Worm (Caenorhabditis elegans) whole organism, L4 larva: ENCODE results near the gene abcf-1.

Experiments used
- F26F4.8 ChIP-seq: fragments of 200-800 bp; sonication (Bioruptor generic); conservative IDR thresholded peaks from 2 replicates; pipeline ENCODE4 v1.3.6; 2022; ENCODE audit warnings: missing genetic modification characterization, missing compliant biosample characterization
- F37D6.2 ChIP-seq: sonication (generic microtip); optimal IDR thresholded peaks from 2 replicates; lab custom pipeline; 2016; ENCODE audit warnings: mild to moderate bottlenecking, missing genetic modification characterization, missing compliant biosample characterization
- F44E2.7 ChIP-seq: fragments of 200-800 bp; sonication (Bioruptor generic); IDR thresholded peaks from 2 replicates; pipeline ENCODE4 v2.1.2; 2022; ENCODE audit warnings: missing genetic modification characterization, missing compliant biosample characterization
- R02D3.7 ChIP-seq: fragments of 150-350 bp; sonication (generic microtip); optimal IDR thresholded peaks from 3 replicates; lab custom pipeline; 2014; ENCODE audit warnings: missing biosample characterization, missing genetic modification characterization
- T26A8.4 ChIP-seq: fragments of 200-800 bp; sonication (Bioruptor generic); IDR thresholded peaks from 2 replicates; pipeline ENCODE4 v1.3.6; 2022; ENCODE audit warnings: missing genetic modification characterization, missing compliant biosample characterization
- Y105C5A.15 ChIP-seq: fragments of 200-800 bp; sonication (Bioruptor generic); IDR thresholded peaks from 2 replicates; pipeline ENCODE4 v1.3.6; 2022; ENCODE audit warnings: missing genetic modification characterization, missing compliant biosample characterization
- Y5F2A.4 ChIP-seq: fragments of 200-800 bp; sonication (Bioruptor generic); optimal IDR thresholded peaks from 2 replicates; lab custom pipeline; 2018; ENCODE audit warnings: mild to moderate bottlenecking, missing genetic modification characterization, missing compliant biosample characterization
- Y75B8A.6 ChIP-seq: fragments of 200-800 bp; sonication (Bioruptor generic); IDR thresholded peaks from 2 replicates; pipeline ENCODE4 v1.3.6; 2022; ENCODE audit warnings: missing genetic modification reagents, missing genetic modification characterization, missing compliant biosample characterization
- ZK546.5 ChIP-seq, 2 experiments: sonication (generic microtip); optimal IDR thresholded peaks; 2 replicates each; lab custom pipeline; 2017; ENCODE audit warnings: missing biosample characterization in 2 of 2, missing genetic modification characterization in 2 of 2
- aha-1 ChIP-seq: fragments of 150-350 bp; peaks from one replicate; lab custom pipeline; 2014; ENCODE audit warnings: missing biosample characterization, missing genetic modification characterization
- ama-1 ChIP-seq: fragments of 150-350 bp; optimal IDR thresholded peaks from 2 replicates; lab custom pipeline; 2014; ENCODE audit warnings: inconsistent platforms, mixed read lengths
- arid-1 ChIP-seq: fragments of 200-800 bp; sonication (Bioruptor generic); conservative IDR thresholded peaks from 2 replicates; pipeline ENCODE4 v1.3.6; 2022; ENCODE audit warnings: missing genetic modification reagents, missing genetic modification characterization, missing compliant biosample characterization
- ceh-20 ChIP-seq: fragments of 200-800 bp; sonication (Bioruptor generic); IDR thresholded peaks from 2 replicates; pipeline ENCODE4 v1.3.6; 2022; ENCODE audit warnings: missing genetic modification reagents, missing genetic modification characterization, missing compliant biosample characterization
- ceh-28 ChIP-seq: fragments of 150-350 bp; optimal IDR thresholded peaks from 2 replicates; lab custom pipeline; 2014; ENCODE audit warnings: missing biosample characterization, missing genetic modification reagents, missing genetic modification characterization
- ceh-32 ChIP-seq: sonication (generic microtip); optimal IDR thresholded peaks from 2 replicates; lab custom pipeline; 2016; ENCODE audit warnings: mild to moderate bottlenecking, missing genetic modification characterization, missing compliant biosample characterization; ENCODE audit not compliant: poor library complexity
- ceh-82 ChIP-seq: sonication (generic microtip); optimal IDR thresholded peaks from 2 replicates; lab custom pipeline; 2017; ENCODE audit warnings: missing biosample characterization, missing genetic modification characterization
- dmd-6 ChIP-seq: fragments of 200-800 bp; sonication (Bioruptor generic); IDR thresholded peaks from 2 replicates; pipeline ENCODE4 v1.3.6; 2022; ENCODE audit warnings: missing genetic modification reagents, missing genetic modification characterization, missing compliant biosample characterization
- dmd-9 ChIP-seq: fragments of 200-800 bp; sonication (Bioruptor generic); IDR thresholded peaks from 2 replicates; pipeline ENCODE4 v1.3.6; 2022; ENCODE audit warnings: missing genetic modification reagents, missing genetic modification characterization, missing compliant biosample characterization
- dpl-1 ChIP-seq: fragments of 150-350 bp; optimal IDR thresholded peaks from 2 replicates; lab custom pipeline; 2014; ENCODE audit warnings: missing biosample characterization, missing genetic modification reagents, missing genetic modification characterization
- dve-1 ChIP-seq: sonication (generic microtip); optimal IDR thresholded peaks from 2 replicates; lab custom pipeline; 2017; ENCODE audit warnings: antibody characterized with exemption, mild to moderate bottlenecking, missing genetic modification characterization, missing compliant biosample characterization; ENCODE audit not compliant: insufficient read depth
- fkh-10 ChIP-seq: fragments of 150-350 bp; optimal IDR thresholded peaks from 2 replicates; lab custom pipeline; 2014; ENCODE audit warnings: missing biosample characterization, missing genetic modification reagents, missing genetic modification characterization
- gei-8 ChIP-seq: fragments of 200-800 bp; sonication (Bioruptor generic); optimal IDR thresholded peaks from 2 replicates; lab custom pipeline; 2018; ENCODE audit warnings: mild to moderate bottlenecking, missing genetic modification characterization, missing compliant biosample characterization
- hmg-1.1 ChIP-seq: fragments of 200-800 bp; sonication (Bioruptor generic); IDR thresholded peaks from 2 replicates; pipeline ENCODE4 v1.3.6; 2022; ENCODE audit warnings: missing genetic modification reagents, missing genetic modification characterization, missing compliant biosample characterization
- lim-7 ChIP-seq: fragments of 200-800 bp; sonication (Bioruptor generic); IDR thresholded peaks from 2 replicates; pipeline ENCODE4 v1.3.6; 2022; ENCODE audit warnings: missing genetic modification characterization, missing compliant biosample characterization
- lin-15B ChIP-seq: fragments of 150-350 bp; sonication (generic microtip); optimal IDR thresholded peaks from 3 replicates; lab custom pipeline; 2014; ENCODE audit warnings: missing biosample characterization, missing genetic modification characterization
- lin-29 ChIP-seq: fragments of 200-800 bp; sonication (Bioruptor generic); IDR thresholded peaks from 2 replicates; pipeline ENCODE4 v1.3.6; 2022; ENCODE audit warnings: missing genetic modification reagents, missing genetic modification characterization, missing compliant biosample characterization
- lin-38 ChIP-seq: fragments of 200-800 bp; sonication (Bioruptor generic); IDR thresholded peaks from 2 replicates; pipeline ENCODE4 v1.3.6; 2022; ENCODE audit warnings: missing genetic modification reagents, missing genetic modification characterization, missing compliant biosample characterization
- lin-39 ChIP-seq: fragments of 150-350 bp; optimal IDR thresholded peaks from 2 replicates; lab custom pipeline; 2014; ENCODE audit warnings: missing biosample characterization, missing genetic modification reagents, missing genetic modification characterization
- lir-3 ChIP-seq: sonication (generic microtip); optimal IDR thresholded peaks from 2 replicates; lab custom pipeline; 2016; ENCODE audit warnings: mild to moderate bottlenecking, missing genetic modification characterization, missing compliant biosample characterization
- lsy-2 ChIP-seq, 2 experiments: fragments of 150-350 bp in 1 of 2; sonication (generic microtip) in 1 of 2; optimal IDR thresholded peaks; 2 replicates each; lab custom pipeline; 2014 to 2017; ENCODE audit warnings: missing biosample characterization in 2 of 2, missing genetic modification characterization in 2 of 2
- madf-5 ChIP-seq, 2 experiments: fragments of 200-800 bp; sonication (Bioruptor generic); IDR thresholded peaks; 2 replicates each; pipeline ENCODE4 v1.3.6; 2022; ENCODE audit warnings: missing compliant biosample characterization in 2 of 2, missing genetic modification characterization in 2 of 2
- madf-9 ChIP-seq: fragments of 200-800 bp; sonication (Bioruptor generic); conservative IDR thresholded peaks from 2 replicates; pipeline ENCODE4 v1.3.6; 2022; ENCODE audit warnings: missing genetic modification reagents, missing genetic modification characterization, missing compliant biosample characterization
- mdl-1 ChIP-seq, 2 experiments: fragments of 150-350 bp in 1 of 2; sonication (generic microtip) in 1 of 2; optimal IDR thresholded peaks; 2 replicates each; lab custom pipeline; 2014 to 2017; ENCODE audit warnings: missing biosample characterization in 2 of 2, missing genetic modification characterization in 2 of 2
- mes-2 ChIP-seq: sonication (generic microtip); optimal IDR thresholded peaks from 2 replicates; lab custom pipeline; 2016; ENCODE audit warnings: missing genotype, mild to moderate bottlenecking, missing genetic modification characterization, missing compliant biosample characterization; ENCODE audit not compliant: poor library complexity, severe bottlenecking
- mxl-3 ChIP-seq: fragments of 200-800 bp; sonication (Bioruptor generic); optimal IDR thresholded peaks from 2 replicates; lab custom pipeline; 2018; ENCODE audit warnings: mild to moderate bottlenecking, missing genetic modification characterization, missing compliant biosample characterization
- nhr-11 ChIP-seq: fragments of 150-350 bp; optimal IDR thresholded peaks from 2 replicates; lab custom pipeline; 2014; ENCODE audit warnings: missing biosample characterization, missing genetic modification characterization
- nhr-111 ChIP-seq: fragments of 200-800 bp; sonication (Bioruptor generic); optimal IDR thresholded peaks from 2 replicates; lab custom pipeline; 2018; ENCODE audit warnings: mild to moderate bottlenecking, missing genetic modification characterization, missing compliant biosample characterization
- nhr-41 ChIP-seq: fragments of 200-800 bp; sonication (Bioruptor generic); IDR thresholded peaks from 2 replicates; pipeline ENCODE4 v1.3.6; 2022; ENCODE audit warnings: missing genetic modification reagents, missing genetic modification characterization, missing compliant biosample characterization
- nhr-42 ChIP-seq: fragments of 200-800 bp; sonication (Bioruptor generic); IDR thresholded peaks from 2 replicates; pipeline ENCODE4 v1.3.6; 2022; ENCODE audit warnings: missing genetic modification characterization, missing compliant biosample characterization
- nhr-77 ChIP-seq: fragments of 150-350 bp; optimal IDR thresholded peaks from 2 replicates; lab custom pipeline; 2014; ENCODE audit warnings: missing biosample characterization, missing genetic modification characterization
- php-3 ChIP-seq: fragments of 200-800 bp; sonication (Bioruptor generic); IDR thresholded peaks from 2 replicates; pipeline ENCODE4 v1.3.6; 2022; ENCODE audit warnings: missing genetic modification reagents, missing genetic modification characterization, missing compliant biosample characterization
- rbr-2 ChIP-seq: sonication (generic microtip); optimal IDR thresholded peaks from 2 replicates; lab custom pipeline; 2016; ENCODE audit warnings: missing genotype, missing genetic modification characterization, missing compliant biosample characterization
- saeg-2 ChIP-seq: fragments of 200-800 bp; sonication (Bioruptor generic); IDR thresholded peaks from 2 replicates; pipeline ENCODE4 v1.3.6; 2022; ENCODE audit warnings: missing genetic modification reagents, missing genetic modification characterization, missing compliant biosample characterization
- sdz-12 ChIP-seq: fragments of 200-800 bp; sonication (Bioruptor generic); optimal IDR thresholded peaks from 2 replicates; lab custom pipeline; 2018; ENCODE audit warnings: mild to moderate bottlenecking, missing genetic modification characterization, missing compliant biosample characterization
- skn-1 ChIP-seq: fragments of 150-350 bp; optimal IDR thresholded peaks from 2 replicates; lab custom pipeline; 2014; ENCODE audit warnings: missing biosample characterization, missing genetic modification characterization
- tra-1 ChIP-seq: fragments of 200-800 bp; sonication (Bioruptor generic); IDR thresholded peaks from 2 replicates; pipeline ENCODE4 v1.3.6; 2022; ENCODE audit warnings: missing genetic modification reagents, missing genetic modification characterization, missing compliant biosample characterization
- unc-130 ChIP-seq: sonication (generic microtip); optimal IDR thresholded peaks from 2 replicates; lab custom pipeline; 2016; ENCODE audit warnings: missing genetic modification reagents, missing genetic modification characterization, missing compliant biosample characterization
- unc-62 ChIP-seq, 3 experiments: fragments of 150-350 bp in 1 of 3; sonication (generic microtip); optimal IDR thresholded peaks in 2 of 3; peaks in 1 of 3; 1 replicate in 1 of 3; 2 replicates in 2 of 3; lab custom pipeline; 2014 to 2017; ENCODE audit warnings: missing biosample characterization in 3 of 3, missing genetic modification characterization in 3 of 3, missing genetic modification reagents in 3 of 3, missing genotype in 1 of 3
- zfp-2 ChIP-seq: sonication (generic microtip); optimal IDR thresholded peaks from 2 replicates; lab custom pipeline; 2016; ENCODE audit warnings: mild to moderate bottlenecking, missing genetic modification characterization, missing compliant biosample characterization
- ztf-11 ChIP-seq: fragments of 150-350 bp; optimal IDR thresholded peaks from 2 replicates; lab custom pipeline; 2014; ENCODE audit warnings: missing biosample characterization, missing genetic modification characterization

Gene abcf-1

ce11 chrV:12780248-12780647 lies 17.1 kb upstream of the abcf-1 start:
- TF ChIP-seq lin-39, result no peak
- peak; percentile 88 for TF ChIP-seq madf-9 (GFP tag; lab: Robert Waterston, UW)
- TF ChIP-seq nhr-41, result no peak; the same call in 1 of the 2 replicates
- TF ChIP-seq mxl-3 (GFP tag; lab: Kevin White, UChicago), result peak; percentile 70
- no peak for TF ChIP-seq nhr-77 (tag; lab: Kevin White, UChicago)
- TF ChIP-seq arid-1, result peak; percentile 91
- peak; percentile 6 for TF ChIP-seq F37D6.2 (tag; lab: Kevin White, UChicago)
- TF ChIP-seq dpl-1 (GFP tag; lab: Kevin White, UChicago), result peak; percentile 18
- peak; percentile 90; the same call in 1 of the 2 replicates for TF ChIP-seq F44E2.7 (GFP tag; lab: Robert Waterston, UW)
- TF ChIP-seq rbr-2 (tag; lab: Kevin White, UChicago), result peak; percentile 59
- TF ChIP-seq tra-1 (GFP tag; lab: Robert Waterston, UW), result peak; percentile 84
- no peak for TF ChIP-seq dve-1 (tag; lab: Kevin White, UChicago)
- TF ChIP-seq ceh-28, result no peak
- TF ChIP-seq nhr-111 (GFP tag; lab: Kevin White, UChicago), result peak; percentile 84
- TF ChIP-seq R02D3.7, result no peak
- peak; percentile 92 for TF ChIP-seq Y105C5A.15 (GFP tag; lab: Robert Waterston, UW)
- TF ChIP-seq ztf-11 (tag; lab: Kevin White, UChicago), result no peak
- TF ChIP-seq skn-1, result no peak
- TF ChIP-seq lim-7, result peak; percentile 97
- TF ChIP-seq lsy-2 (tag; optimal IDR thresholded peaks at IDR 0.05; lab: Kevin White, UChicago), result no peak
- TF ChIP-seq F26F4.8 (GFP tag; lab: Robert Waterston, UW), result peak; percentile 75; the same call in 1 of the 2 replicates
- TF ChIP-seq nhr-42 (GFP tag; lab: Robert Waterston, UW), result no peak
- peak; percentile 67 for TF ChIP-seq lin-29 (GFP tag; lab: Robert Waterston, UW)
- peak; percentile 78 for TF ChIP-seq dmd-9 (GFP tag; lab: Robert Waterston, UW)
- peak; percentile 82 for TF ChIP-seq aha-1 (tag; lab: Kevin White, UChicago)
- TF ChIP-seq unc-62 (GFP tag; optimal IDR thresholded peaks at IDR 0.05 in 1 of 2; lab: Kevin White, UChicago), result peak in 1 of 2 experiments; percentile 80
- TF ChIP-seq unc-62 (tag; optimal IDR thresholded peaks at IDR 0.05; lab: Kevin White, UChicago), result no peak
- no peak for TF ChIP-seq lin-38 (GFP tag; lab: Robert Waterston, UW)
- TF ChIP-seq mes-2 (tag; lab: Kevin White, UChicago), result no peak
- TF ChIP-seq dmd-6 (GFP tag; lab: Robert Waterston, UW), result peak; percentile 74
- TF ChIP-seq Y5F2A.4 (GFP tag; lab: Kevin White, UChicago), result peak; percentile 15
- TF ChIP-seq madf-5 (GFP tag; IDR thresholded peaks at IDR 0.05; lab: Robert Waterston, UW), result peak in 1 of 2 experiments; percentile 92; a peak in 2 of 4 replicates
- TF ChIP-seq saeg-2 (GFP tag; lab: Robert Waterston, UW), result 0 out of 2 replicates have a peak, but pooled peaks have one; percentile 21
- TF ChIP-seq sdz-12 (GFP tag; lab: Kevin White, UChicago), result peak; percentile 91
- TF ChIP-seq ZK546.5 (tag; optimal IDR thresholded peaks at IDR 0.05; lab: Kevin White, UChicago), result no peak
- peak; percentile 55; the same call in 1 of the 2 replicates for TF ChIP-seq php-3 (GFP tag; lab: Robert Waterston, UW)
- no peak for TF ChIP-seq fkh-10 (GFP tag; lab: Kevin White, UChicago)
- TF ChIP-seq nhr-11, result no peak
- TF ChIP-seq hmg-1.1 (GFP tag; lab: Robert Waterston, UW), result peak; percentile 90
- peak; percentile 28 for TF ChIP-seq zfp-2 (tag; lab: Kevin White, UChicago)
- no peak for TF ChIP-seq ceh-32
- peak; percentile 66 for TF ChIP-seq lir-3 (tag; lab: Kevin White, UChicago)
- no peak for TF ChIP-seq ceh-82 (tag; lab: Kevin White, UChicago)
- TF ChIP-seq ceh-20, result 0 out of 2 replicates have a peak, but pooled peaks have one; percentile 47
- TF ChIP-seq ama-1, result no peak
- no peak for TF ChIP-seq lin-15B (tag; lab: Kevin White, UChicago)
- no peak for TF ChIP-seq T26A8.4 (GFP tag; lab: Robert Waterston, UW)
- TF ChIP-seq Y75B8A.6 (GFP tag; lab: Robert Waterston, UW), result peak; percentile 55; the same call in 1 of the 2 replicates
- no peak for TF ChIP-seq mdl-1 (tag; optimal IDR thresholded peaks at IDR 0.05; lab: Kevin White, UChicago)
- peak; percentile 43 for TF ChIP-seq gei-8 (GFP tag; lab: Kevin White, UChicago)
- TF ChIP-seq unc-130 (GFP tag; lab: Kevin White, UChicago), result peak; percentile 57
